Worm (Caenorhabditis elegans) whole organism, L1 larva: Measurements from ENCODE around the gene F31F4.17.

Experiments
- C04F5.9 ChIP-seq: sonication (generic microtip); optimal IDR thresholded peaks from 2 replicates; lab custom pipeline; 2016; ENCODE audit warnings: missing genetic modification characterization, missing compliant biosample characterization
- aly-2 ChIP-seq: fragments of 150-350 bp; optimal IDR thresholded peaks from 2 replicates; lab custom pipeline; 2014; ENCODE audit warnings: missing biosample characterization, missing genetic modification characterization
- ama-1 ChIP-seq: fragments of 150-350 bp; optimal IDR thresholded peaks from 2 replicates; lab custom pipeline; 2014
- blmp-1 ChIP-seq: fragments of 150-350 bp; optimal IDR thresholded peaks from 2 replicates; lab custom pipeline; 2014; ENCODE audit warnings: missing biosample characterization, missing genetic modification characterization
- ceh-82 ChIP-seq, 3 experiments: fragments of 150-350 bp in 1 of 3; sonication (generic microtip) in 2 of 3; optimal IDR thresholded peaks; 2 replicates each; lab custom pipeline; 2014 to 2017; ENCODE audit warnings: missing biosample characterization in 3 of 3, missing genetic modification characterization in 3 of 3
- elt-3 ChIP-seq, 6 experiments: fragments of 150-350 bp in 1 of 6; sonication (generic microtip); optimal IDR thresholded peaks; 2 replicates each; lab custom pipeline; 2017 to 2018; ENCODE audit warnings: missing biosample characterization in 6 of 6, missing genetic modification characterization in 6 of 6, inconsistent platforms in 1 of 6
- fkh-10 ChIP-seq: sonication (generic microtip); optimal IDR thresholded peaks from 2 replicates; lab custom pipeline; 2017; ENCODE audit warnings: missing biosample characterization, missing genetic modification reagents, missing genetic modification characterization
- hlh-4 ChIP-seq: sonication (generic microtip); optimal IDR thresholded peaks from 2 replicates; lab custom pipeline; 2016; ENCODE audit warnings: mild to moderate bottlenecking, missing genetic modification characterization, missing compliant biosample characterization
- hpl-2 ChIP-seq: fragments of 150-350 bp; optimal IDR thresholded peaks from 2 replicates; lab custom pipeline; 2014; ENCODE audit warnings: missing biosample characterization, missing genetic modification reagents, missing genetic modification characterization
- nhr-11 ChIP-seq: fragments of 150-350 bp; optimal IDR thresholded peaks from 2 replicates; lab custom pipeline; 2014; ENCODE audit warnings: missing biosample characterization, missing genetic modification characterization
- nhr-76 ChIP-seq: sonication (generic microtip); optimal IDR thresholded peaks from 2 replicates; lab custom pipeline; 2017; ENCODE audit warnings: missing biosample characterization, missing genetic modification characterization
- nhr-90 ChIP-seq: sonication (generic microtip); optimal IDR thresholded peaks from 2 replicates; lab custom pipeline; 2016; ENCODE audit warnings: mild to moderate bottlenecking, missing genetic modification characterization, missing compliant biosample characterization; ENCODE audit not compliant: poor library complexity
- unc-62 ChIP-seq: fragments of 150-350 bp; optimal IDR thresholded peaks from 2 replicates; lab custom pipeline; 2014; ENCODE audit warnings: missing biosample characterization, missing genetic modification reagents, missing genetic modification characterization
- ztf-11 ChIP-seq, 2 experiments: sonication (generic microtip); optimal IDR thresholded peaks; 2 replicates each; lab custom pipeline; 2016 to 2017; ENCODE audit warnings: missing genetic modification characterization in 2 of 2, missing biosample characterization in 1 of 2, missing compliant biosample characterization in 1 of 2

DNA sequence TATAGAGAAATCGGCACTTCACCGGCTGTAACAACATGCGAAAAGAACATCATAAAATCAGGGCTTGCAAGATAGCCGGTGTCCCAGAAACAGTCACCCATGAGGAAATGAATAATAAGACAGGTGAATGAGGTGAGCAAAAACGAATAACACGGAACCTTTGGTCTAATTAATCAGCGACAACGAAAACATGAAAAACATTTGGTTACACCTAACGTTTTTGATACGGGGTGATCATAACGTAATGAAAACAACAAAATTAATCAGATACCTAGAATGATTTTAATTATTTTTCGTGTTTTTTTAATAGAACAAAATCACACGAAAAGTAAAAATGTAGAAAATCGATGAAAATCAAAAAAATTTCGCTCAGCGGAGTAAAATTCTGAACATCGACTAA, 4.3 kb downstream of the F31F4.17 start, which contains the start of gene srh-245:
- TF ChIP-seq C04F5.9 (tag; lab: Kevin White, UChicago) (no peak), unc-62 (GFP tag; lab: Kevin White, UChicago) (no peak), aly-2 (no peak), nhr-11 (tag; lab: Kevin White, UChicago) (no peak), nhr-76 (tag; lab: Kevin White, UChicago) (no peak), ama-1 (no peak), hlh-4 (no peak), blmp-1 (tag; lab: Kevin White, UChicago) (no peak), nhr-90 (tag; lab: Kevin White, UChicago) (no peak), fkh-10 (GFP tag; lab: Kevin White, UChicago) (no peak), hpl-2 (GFP tag; lab: Kevin White, UChicago) (no peak), ceh-82 (tag; optimal IDR thresholded peaks at IDR 0.05; lab: Kevin White, UChicago) (no peak), elt-3 (tag; optimal IDR thresholded peaks at IDR 0.05; lab: Kevin White, UChicago) (no peak), ztf-11 (tag; optimal IDR thresholded peaks at IDR 0.05; lab: Kevin White, UChicago) (no peak)
